Fruit fly (Drosophila melanogaster) whole organism, embryonic: ENCODE results near the gene RpS26.
A peak's percentile ranks its signal among the peaks of the same experiment; 100 is the strongest.

ENCODE experiments used
- Bgb ChIP-seq: fragments of 200-800 bp; sonication (Bioruptor generic); IDR thresholded peaks from 2 replicates; pipeline ENCODE4 v1.3.6; 2022; ENCODE audit warnings: missing biosample characterization, missing genetic modification characterization; ENCODE audit not compliant: partially characterized antibody
- Bteb2 ChIP-seq: fragments of 200-800 bp; sonication (Bioruptor generic); optimal IDR thresholded peaks from 2 replicates; lab custom pipeline; 2016; ENCODE audit warnings: missing biosample characterization, missing genetic modification characterization
- C15 ChIP-seq: fragments of 200-800 bp; sonication (Bioruptor generic); IDR thresholded peaks from 3 replicates; pipeline ENCODE4 v1.3.6; 2022; ENCODE audit warnings: missing biosample characterization, missing genetic modification characterization
- CG16813 ChIP-seq: fragments of 200-800 bp; sonication (Bioruptor generic); IDR thresholded peaks from 3 replicates; pipeline ENCODE4 v1.3.6; 2022; ENCODE audit warnings: missing biosample characterization, missing genetic modification characterization; ENCODE audit not compliant: partially characterized antibody
- CG17912 ChIP-seq: fragments of 200-800 bp; sonication (Bioruptor generic); optimal IDR thresholded peaks from 2 replicates; lab custom pipeline; 2018; ENCODE audit warnings: missing biosample characterization, mild to moderate bottlenecking, missing genetic modification characterization
- CG1832 ChIP-seq: fragments of 200-800 bp; sonication (Bioruptor generic); optimal IDR thresholded peaks from 2 replicates; lab custom pipeline; 2017; ENCODE audit warnings: missing biosample characterization, mild to moderate bottlenecking, missing genetic modification characterization, inconsistent platforms
- CG2199 ChIP-seq: fragments of 200-800 bp; sonication (Bioruptor generic); IDR thresholded peaks from 3 replicates; pipeline ENCODE4 v1.3.6; 2022; ENCODE audit warnings: missing biosample characterization, missing genetic modification characterization
- CG3163 ChIP-seq: fragments of 200-800 bp; sonication (Bioruptor generic); optimal IDR thresholded peaks from 3 replicates; lab custom pipeline; 2016; ENCODE audit warnings: missing biosample characterization, missing genetic modification characterization
- CG32532 ChIP-seq: fragments of 200-800 bp; sonication (Bioruptor generic); IDR thresholded peaks from 2 replicates; pipeline ENCODE4 v1.3.6; 2022; ENCODE audit warnings: missing biosample characterization, missing genetic modification characterization
- CG3281 ChIP-seq: fragments of 200-800 bp; sonication (Bioruptor generic); optimal IDR thresholded peaks from 3 replicates; lab custom pipeline; 2017; ENCODE audit warnings: missing biosample characterization, mild to moderate bottlenecking, missing genetic modification characterization
- CG33557 ChIP-seq: fragments of 200-800 bp; sonication (Bioruptor generic); optimal IDR thresholded peaks from 2 replicates; lab custom pipeline; 2019; ENCODE audit warnings: missing biosample characterization, mild to moderate bottlenecking, missing genetic modification characterization, moderate library complexity
- CG3838 ChIP-seq: fragments of 200-800 bp; sonication (Bioruptor generic); optimal IDR thresholded peaks from 3 replicates; lab custom pipeline; 2016; ENCODE audit warnings: missing biosample characterization, missing genetic modification characterization
- CG4360 ChIP-seq: fragments of 200-800 bp; sonication (Bioruptor generic); IDR thresholded peaks from 2 replicates; pipeline ENCODE4 v1.3.6; 2022; ENCODE audit warnings: missing biosample characterization, missing genetic modification characterization
- CG9215 ChIP-seq: fragments of 200-800 bp; sonication (Bioruptor generic); IDR thresholded peaks from 2 replicates; pipeline ENCODE4 v1.3.6; 2022; ENCODE audit warnings: missing biosample characterization, missing genetic modification characterization
- CG9932 ChIP-seq: fragments of 200-800 bp; sonication (Bioruptor generic); IDR thresholded peaks from 2 replicates; pipeline ENCODE4 v1.3.6; 2022; ENCODE audit warnings: missing biosample characterization, missing genetic modification characterization
- CoRest ChIP-seq: fragments of 200-800 bp; sonication (Bioruptor generic); optimal IDR thresholded peaks from 3 replicates; lab custom pipeline; 2018; ENCODE audit warnings: missing biosample characterization, mild to moderate bottlenecking, missing genetic modification characterization, moderate library complexity
- Drgx ChIP-seq: fragments of 200-800 bp; sonication (Bioruptor generic); IDR thresholded peaks from 2 replicates; pipeline ENCODE4 v1.3.6; 2022; ENCODE audit warnings: missing biosample characterization, missing genetic modification characterization
- ERR ChIP-seq: fragments of 200-800 bp; sonication (Bioruptor generic); optimal IDR thresholded peaks from 2 replicates; lab custom pipeline; 2016; ENCODE audit warnings: missing biosample characterization, missing genetic modification characterization
- Ets65A ChIP-seq: fragments of 200-800 bp; sonication (Bioruptor generic); peaks from one replicate; lab custom pipeline; 2016; ENCODE audit warnings: missing biosample characterization, missing genetic modification characterization
- Hr51 ChIP-seq, 2 experiments: fragments of 200-800 bp; sonication (Bioruptor generic); optimal IDR thresholded peaks; 2 replicates in 1 of 2; 3 replicates in 1 of 2; lab custom pipeline; 2016 to 2018; ENCODE audit warnings: missing biosample characterization in 2 of 2, missing genetic modification characterization in 2 of 2, mild to moderate bottlenecking in 1 of 2, moderate library complexity in 1 of 2
- Ptx1 ChIP-seq: fragments of 200-800 bp; sonication (Bioruptor generic); IDR thresholded peaks from 2 replicates; pipeline ENCODE4 v1.3.6; 2022; ENCODE audit warnings: missing biosample characterization, missing genetic modification characterization
- Rx ChIP-seq: fragments of 200-800 bp; sonication (Bioruptor generic); IDR thresholded peaks from 2 replicates; pipeline ENCODE4 v1.3.6; 2022; ENCODE audit warnings: missing biosample characterization, missing genetic modification characterization
- Trl ChIP-seq, 3 experiments: fragments of >200 bp in 2 of 3; fragments of 200-800 bp in 1 of 3; sonication (Bioruptor generic) in 1 of 3; optimal IDR thresholded peaks; 2 replicates in 1 of 3; 3 replicates in 2 of 3; lab custom pipeline; 2016 to 2017; ENCODE audit warnings: missing biosample characterization in 1 of 3, missing genetic modification characterization in 1 of 3
- Usf ChIP-seq: fragments of 200-800 bp; sonication (Bioruptor generic); optimal IDR thresholded peaks from 2 replicates; lab custom pipeline; 2017; ENCODE audit warnings: missing genotype, missing biosample characterization, missing genetic modification characterization
- YL-1 ChIP-seq: fragments of 200-800 bp; sonication (Bioruptor generic); optimal IDR thresholded peaks from 3 replicates; lab custom pipeline; 2017; ENCODE audit warnings: missing biosample characterization, mild to moderate bottlenecking, missing genetic modification characterization
- bbx ChIP-seq: fragments of 200-800 bp; sonication (Bioruptor generic); IDR thresholded peaks from 2 replicates; pipeline ENCODE4 v1.3.6; 2022; ENCODE audit warnings: missing biosample characterization, missing genetic modification characterization; ENCODE audit not compliant: partially characterized antibody
- bcd ChIP-seq: fragments of 200-800 bp; sonication (Bioruptor generic); optimal IDR thresholded peaks from 2 replicates; lab custom pipeline; 2017; ENCODE audit warnings: missing biosample characterization, mild to moderate bottlenecking, missing genetic modification characterization
- br ChIP-seq: fragments of >200 bp; optimal IDR thresholded peaks from 2 replicates; lab custom pipeline; 2017
- chn ChIP-seq: fragments of 200-800 bp; sonication (Bioruptor generic); optimal IDR thresholded peaks from 2 replicates; lab custom pipeline; 2016; ENCODE audit warnings: missing biosample characterization, missing genetic modification characterization
- cwo ChIP-seq: fragments of 200-800 bp; sonication (Bioruptor generic); optimal IDR thresholded peaks from 3 replicates; lab custom pipeline; 2017; ENCODE audit warnings: missing biosample characterization, missing genetic modification characterization, mild to moderate bottlenecking, moderate library complexity, missing genetic modification reagents
- dimm ChIP-seq: fragments of 200-800 bp; sonication (Bioruptor generic); IDR thresholded peaks from 2 replicates; pipeline ENCODE4 v1.3.6; 2022; ENCODE audit warnings: missing biosample characterization, missing genetic modification characterization
- fd102C ChIP-seq: fragments of 200-800 bp; sonication (Bioruptor generic); optimal IDR thresholded peaks from 2 replicates; lab custom pipeline; 2018; ENCODE audit warnings: missing biosample characterization, mild to moderate bottlenecking, missing genetic modification characterization, moderate library complexity
- gce ChIP-seq: fragments of 200-800 bp; sonication (Bioruptor generic); IDR thresholded peaks from 3 replicates; pipeline ENCODE4 v1.3.6; 2022; ENCODE audit warnings: missing biosample characterization, missing genetic modification characterization
- gt ChIP-seq: fragments of 200-800 bp; sonication (Bioruptor generic); IDR thresholded peaks from 2 replicates; pipeline ENCODE4 v1.3.6; 2022; ENCODE audit warnings: missing biosample characterization, missing genetic modification characterization
- insv ChIP-seq, 2 experiments: fragments of 200-800 bp; sonication (Bioruptor generic); optimal IDR thresholded peaks; 3 replicates each; lab custom pipeline; 2016 to 2018; ENCODE audit warnings: missing biosample characterization in 2 of 2, missing genetic modification characterization in 2 of 2
- kni ChIP-seq: fragments of 200-800 bp; sonication (Bioruptor generic); optimal IDR thresholded peaks from 3 replicates; lab custom pipeline; 2017; ENCODE audit warnings: mild to moderate bottlenecking, missing biosample characterization, missing genetic modification reagents, missing genetic modification characterization
- lbe ChIP-seq: fragments of 200-800 bp; sonication (Bioruptor generic); optimal IDR thresholded peaks from 2 replicates; lab custom pipeline; 2016; ENCODE audit warnings: missing biosample characterization, mild to moderate bottlenecking, missing genetic modification characterization
- nom ChIP-seq: fragments of 200-800 bp; sonication (Bioruptor generic); optimal IDR thresholded peaks from 2 replicates; lab custom pipeline; 2017; ENCODE audit warnings: missing biosample characterization, missing genetic modification characterization, mild to moderate bottlenecking, moderate library complexity, missing genetic modification reagents
- ro ChIP-seq: fragments of 200-800 bp; sonication (Bioruptor generic); IDR thresholded peaks from 2 replicates; pipeline ENCODE4 v1.3.6; 2022; ENCODE audit warnings: missing biosample characterization, missing genetic modification characterization
- so ChIP-seq: fragments of 200-800 bp; sonication (Bioruptor generic); IDR thresholded peaks from 3 replicates; pipeline ENCODE4 v1.3.6; 2022; ENCODE audit warnings: missing biosample characterization, missing genetic modification characterization
- zfh1 ChIP-seq: fragments of 200-800 bp; sonication (Bioruptor generic); IDR thresholded peaks from 3 replicates; pipeline ENCODE4 v1.3.6; 2022; ENCODE audit warnings: missing biosample characterization, missing genetic modification characterization

RpS26 gene

dm6 chr2L:18468010-18468409 lies 24.9 kb upstream of the RpS26 start:
- no peak for TF ChIP-seq so (GFP tag; lab: Robert Waterston, UW)
- no peak for TF ChIP-seq dimm
- TF ChIP-seq gt (GFP tag; lab: Robert Waterston, UW), result no peak
- TF ChIP-seq cwo (GFP tag; lab: Kevin White, UChicago), result no peak
- TF ChIP-seq, all 482 proteins: peak for 0

dm6 chr2L:18467464-18467863 lies 24.4 kb upstream of the RpS26 start:
- TF ChIP-seq Drgx (GFP tag; lab: Robert Waterston, UW) (0 out of 2 replicates have a peak, but pooled peaks have one; percentile 20), zfh1 (no peak), CG1832 (GFP tag; lab: Kevin White, UChicago) (peak; percentile 20), nom (GFP tag; lab: Kevin White, UChicago) (peak; percentile 32), Usf (GFP tag; lab: Kevin White, UChicago) (no peak)

- TF ChIP-seq Bteb2 (GFP tag; lab: Kevin White, UChicago), result no peak
- no peak for TF ChIP-seq Ptx1 (GFP tag; lab: Robert Waterston, UW)
- no peak for TF ChIP-seq CG33557 (GFP tag; lab: Kevin White, UChicago)
- no peak for TF ChIP-seq gce (GFP tag; lab: Robert Waterston, UW)
- TF ChIP-seq ERR (GFP tag; lab: Kevin White, UChicago), result no peak
- TF ChIP-seq bcd (GFP tag; lab: Kevin White, UChicago), result no peak
These were observed 23.6 kb upstream of the RpS26 start for dm6 chr2L:18466669-18467068.

- TF ChIP-seq lbe (GFP tag; lab: Kevin White, UChicago) (peak; percentile 5), Bgb (GFP tag; lab: Robert Waterston, UW) (no peak)
These were observed 23.1 kb upstream of the RpS26 start for dm6 chr2L:18466202-18466591.

dm6 chr2L:18465402-18466201 lies 22.5 kb upstream of the RpS26 start:
- TF ChIP-seq bbx (GFP tag; lab: Robert Waterston, UW) (no peak), insv (GFP tag; optimal IDR thresholded peaks at IDR 0.05; lab: Kevin White, UChicago) (no peak), CG2199 (GFP tag; lab: Robert Waterston, UW) (0 out of 3 replicates have a peak, but pooled peaks have one; percentile 22), C15 (no peak), Trl (optimal IDR thresholded peaks at IDR 0.05; lab: Kevin White, UChicago) (peak; percentile 17 to 32), Trl (GFP tag; optimal IDR thresholded peaks at IDR 0.05; lab: Kevin White, UChicago) (no peak), CG9932 (no peak), fd102C (GFP tag; lab: Kevin White, UChicago) (no peak), chn (GFP tag; lab: Kevin White, UChicago) (no peak), CG17912 (no peak), CG3281 (no peak), Rx (no peak), br (lab: Kevin White, UChicago) (no peak), Hr51 (GFP tag; optimal IDR thresholded peaks at IDR 0.05; lab: Kevin White, UChicago) (no peak), Drgx (GFP tag; lab: Robert Waterston, UW) (peak; percentile 56; the same call in 1 of the 2 replicates), Ets65A (GFP tag; lab: Kevin White, UChicago) (peak; percentile 42), lbe (GFP tag; lab: Kevin White, UChicago) (peak; percentile 55), CoRest (tag; lab: Kevin White, UChicago) (no peak), cwo (GFP tag; lab: Kevin White, UChicago) (no peak), CG4360 (GFP tag; lab: Robert Waterston, UW) (no peak), CG9215 (GFP tag; lab: Robert Waterston, UW) (no peak), CG32532 (GFP tag; lab: Robert Waterston, UW) (no peak), ro (no peak), CG3163 (GFP tag; lab: Kevin White, UChicago) (peak; percentile 62), Bteb2 (GFP tag; lab: Kevin White, UChicago) (no peak), CG3838 (no peak), YL-1 (GFP tag; lab: Kevin White, UChicago) (no peak), bcd (GFP tag; lab: Kevin White, UChicago) (no peak), kni (GFP tag; lab: Kevin White, UChicago) (no peak), CG16813 (GFP tag; lab: Robert Waterston, UW) (peak; percentile 25; the same call in 2 of the 3 replicates)
